Worm (Caenorhabditis elegans) whole organism, L1 larva: ENCODE data around the gene mex-6.
A peak's percentile ranks its signal among the peaks of the same experiment; 100 is the strongest.

Experiments
- ama-1 ChIP-seq: fragments of 150-350 bp; optimal IDR thresholded peaks from 2 replicates; lab custom pipeline; 2014
- ceh-82 ChIP-seq, 3 experiments: fragments of 150-350 bp in 1 of 3; sonication (generic microtip) in 2 of 3; optimal IDR thresholded peaks; 2 replicates each; lab custom pipeline; 2014 to 2017; ENCODE audit warnings: missing biosample characterization in 3 of 3, missing genetic modification characterization in 3 of 3
- dpl-1 ChIP-seq, 3 experiments: fragments of 150-350 bp in 2 of 3; sonication (generic microtip) in 1 of 3; optimal IDR thresholded peaks; 2 replicates each; lab custom pipeline; 2014 to 2017; ENCODE audit warnings: missing biosample characterization in 3 of 3, missing genetic modification characterization in 3 of 3, missing genetic modification reagents in 3 of 3
- egl-27 ChIP-seq, 2 experiments: fragments of 150-350 bp in 1 of 2; sonication (generic microtip); optimal IDR thresholded peaks; 3 replicates each; lab custom pipeline; 2017 to 2018; ENCODE audit warnings: missing biosample characterization in 2 of 2, missing genetic modification characterization in 2 of 2, missing genetic modification reagents in 2 of 2
- fkh-4 ChIP-seq: sonication (generic microtip); optimal IDR thresholded peaks from 2 replicates; lab custom pipeline; 2016; ENCODE audit warnings: missing compliant biosample characterization, missing genetic modification characterization, borderline replicate concordance
- grh-1 ChIP-seq: fragments of 200-800 bp; sonication (Bioruptor generic); IDR thresholded peaks from 2 replicates; pipeline ENCODE4 v1.3.6; 2022; ENCODE audit warnings: missing genetic modification reagents, missing genetic modification characterization, missing compliant biosample characterization
- hpl-2 ChIP-seq: fragments of 150-350 bp; optimal IDR thresholded peaks from 2 replicates; lab custom pipeline; 2014; ENCODE audit warnings: missing biosample characterization, missing genetic modification reagents, missing genetic modification characterization
- lin-35 ChIP-seq, 2 experiments: fragments of 150-350 bp; optimal IDR thresholded peaks; 2 replicates each; lab custom pipeline; 2014; ENCODE audit warnings: missing biosample characterization in 2 of 2, missing genetic modification characterization in 2 of 2, missing genetic modification reagents in 2 of 2
- lir-3 ChIP-seq: sonication (generic microtip); optimal IDR thresholded peaks from 2 replicates; lab custom pipeline; 2016; ENCODE audit warnings: mild to moderate bottlenecking, missing genetic modification characterization, moderate library complexity, missing compliant biosample characterization; ENCODE audit not compliant: poor library complexity
- nhr-19 ChIP-seq: fragments of 200-800 bp; sonication (Bioruptor generic); conservative IDR thresholded peaks from 2 replicates; pipeline ENCODE4 v1.3.6; 2022; ENCODE audit warnings: missing genetic modification characterization, missing compliant biosample characterization
- pag-3 ChIP-seq: sonication (generic microtip); optimal IDR thresholded peaks from 2 replicates; lab custom pipeline; 2017; ENCODE audit warnings: missing genetic modification characterization, mild to moderate bottlenecking, missing compliant biosample characterization, antibody characterized with exemption, borderline replicate concordance; ENCODE audit not compliant: insufficient read depth
- skn-1 ChIP-seq: fragments of 150-350 bp; optimal IDR thresholded peaks from 2 replicates; lab custom pipeline; 2014; ENCODE audit warnings: missing biosample characterization, missing genetic modification characterization
- unc-86 ChIP-seq: sonication (generic microtip); optimal IDR thresholded peaks from 2 replicates; lab custom pipeline; 2016; ENCODE audit warnings: missing genetic modification characterization, missing compliant biosample characterization

ce11 chrII:9501955-9502354, 22.0 kb upstream of the mex-6 start:
- TF ChIP-seq fkh-4 (no peak), grh-1 (no peak), ceh-82 (tag; optimal IDR thresholded peaks at IDR 0.05; lab: Kevin White, UChicago) (no peak), ama-1 (no peak), nhr-19 (GFP tag; lab: Robert Waterston, UW) (0 out of 2 replicates have a peak, but pooled peaks have one; percentile 12), hpl-2 (GFP tag; lab: Kevin White, UChicago) (no peak), pag-3 (tag; lab: Kevin White, UChicago) (no peak), skn-1 (tag; lab: Kevin White, UChicago) (no peak), lin-35 (GFP tag; optimal IDR thresholded peaks at IDR 0.05; lab: Kevin White, UChicago) (peak in 1 of 2 experiments; percentile 50), unc-86 (tag; lab: Kevin White, UChicago) (no peak), lir-3 (tag; lab: Kevin White, UChicago) (no peak), dpl-1 (GFP tag; optimal IDR thresholded peaks at IDR 0.05; lab: Kevin White, UChicago) (no peak), egl-27 (tag; optimal IDR thresholded peaks at IDR 0.05; lab: Kevin White, UChicago) (no peak)
